Worm (Caenorhabditis elegans): Measurements from ENCODE around the gene eco-1.

eco-1 gene

DNA sequence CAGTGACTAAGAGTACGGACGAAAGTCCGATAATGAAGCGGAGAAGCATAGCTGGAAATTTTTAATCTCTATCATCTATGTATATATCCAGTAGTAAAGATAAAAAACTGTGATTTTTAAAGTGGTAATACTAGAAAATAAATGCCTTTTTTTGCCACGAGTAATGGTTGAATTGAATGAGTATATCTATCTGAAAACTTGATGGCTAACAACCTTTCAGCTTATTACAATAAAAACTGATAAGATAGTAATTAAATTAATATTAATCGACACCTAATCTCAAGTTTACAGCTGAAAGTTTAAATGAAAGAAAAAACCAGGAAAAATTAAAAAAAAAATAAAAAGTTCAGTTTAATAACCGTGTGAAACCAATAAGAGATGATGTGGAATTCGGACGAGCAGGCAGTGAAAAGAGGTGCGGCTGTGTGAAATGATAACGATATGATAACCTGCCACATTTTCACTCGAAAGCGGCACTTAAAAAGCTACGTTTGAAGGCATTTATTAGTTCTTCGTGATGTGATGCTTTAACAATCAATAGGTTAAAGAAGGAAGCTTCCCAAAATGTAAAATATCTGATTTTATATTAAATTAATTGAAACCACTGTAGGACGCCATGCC is 43.9 kb downstream of the eco-1 start, which contains the start of gene nspg-6:
nspg-6 (minus strand) TSS at position 51 of the 621 bp plus-strand sequence.
- peak; percentile 65 for TF ChIP-seq crh-2 (tag; optimal IDR thresholded peaks at IDR 0.05)
- TF ChIP-seq zag-1 (tag; optimal IDR thresholded peaks at IDR 0.05): no peak
- peak; percentile 87 for TF ChIP-seq fos-1 (tag; optimal IDR thresholded peaks at IDR 0.05)

ce11 chrIII:7314473-7314872 is 44.4 kb downstream of the eco-1 start:
- TF ChIP-seq sma-9 (GFP tag; optimal IDR thresholded peaks at IDR 0.05) (no peak), sma-9 (tag; optimal IDR thresholded peaks at IDR 0.05) (no peak), ztf-1 (GFP tag; conservative IDR thresholded peaks at IDR 0.05) (no peak), ceh-82 (tag; optimal IDR thresholded peaks at IDR 0.05) (no peak), peb-1 (tag; optimal IDR thresholded peaks at IDR 0.05) (no peak), skn-1 (tag; optimal IDR thresholded peaks at IDR 0.05) (no peak), crh-2 (tag; optimal IDR thresholded peaks at IDR 0.05) (no peak), nhr-10 (tag; optimal IDR thresholded peaks at IDR 0.05) (no peak), nhr-23 (tag; optimal IDR thresholded peaks at IDR 0.05) (no peak), lin-13 (GFP tag; optimal IDR thresholded peaks at IDR 0.05) (no peak)

ce11 chrIII:7310662-7311340 is 48.1 kb downstream of the eco-1 start, which contains the start of the genes F56C9.6 and F56C9.3:
TSS of gene F56C9.6 (minus strand) at chrIII:7310773.
TSS of gene F56C9.3 (plus strand) at chrIII:7311290.
- TF ChIP-seq F13H6.1 (tag; optimal IDR thresholded peaks at IDR 0.05) (no peak), lsy-2 (tag; optimal IDR thresholded peaks at IDR 0.05) (no peak), ztf-1 (GFP tag; conservative IDR thresholded peaks at IDR 0.05) (no peak), sma-3 (GFP tag; optimal IDR thresholded peaks at IDR 0.05) (no peak), nhr-12 (tag; optimal IDR thresholded peaks at IDR 0.05) (no peak), zag-1 (tag; optimal IDR thresholded peaks at IDR 0.05) (no peak), fos-1 (tag; optimal IDR thresholded peaks at IDR 0.05) (no peak), nhr-21 (tag; optimal IDR thresholded peaks at IDR 0.05) (no peak), peb-1 (tag; optimal IDR thresholded peaks at IDR 0.05) (no peak), unc-62 (GFP tag; optimal IDR thresholded peaks at IDR 0.05) (no peak), nhr-77 (tag; optimal IDR thresholded peaks at IDR 0.05) (no peak), mbf-1 (tag; optimal IDR thresholded peaks at IDR 0.05) (no peak), lin-11 (tag; optimal IDR thresholded peaks at IDR 0.05) (no peak), Y55F3AM.14 (GFP tag; optimal IDR thresholded peaks at IDR 0.05) (no peak)

ce11 chrIII:7308600-7309109 is 50.2 kb downstream of the eco-1 start, which contains the start of gene acbp-4:
TSS of gene acbp-4 (minus strand) at chrIII:7309109.
- TF ChIP-seq nhr-23 (tag; optimal IDR thresholded peaks at IDR 0.05) (no peak), unc-55 (GFP tag; optimal IDR thresholded peaks at IDR 0.05) (no peak), dmd-4 (tag; optimal IDR thresholded peaks at IDR 0.05) (no peak), peb-1 (tag; optimal IDR thresholded peaks at IDR 0.05) (no peak), nhr-10 (tag; optimal IDR thresholded peaks at IDR 0.05) (no peak), snpc-4 (tag; optimal IDR thresholded peaks at IDR 0.05) (no peak), aly-2 (tag; optimal IDR thresholded peaks at IDR 0.05) (no peak), unc-39 (tag; optimal IDR thresholded peaks at IDR 0.05) (no peak), zag-1 (tag; optimal IDR thresholded peaks at IDR 0.05) (no peak), lsy-2 (tag; optimal IDR thresholded peaks at IDR 0.05) (no peak), nhr-129 (tag; optimal IDR thresholded peaks at IDR 0.05) (no peak), elt-3 (tag; optimal IDR thresholded peaks at IDR 0.05) (no peak), gmeb-1 (tag; optimal IDR thresholded peaks at IDR 0.05) (no peak), mdl-1 (tag; optimal IDR thresholded peaks at IDR 0.05) (no peak)

Data from whole organism, L2 larva.